Worm (Caenorhabditis elegans): ENCODE results near the gene F22E5.11.
"Not testable (repeated sequence)": the region's sequence is repeated elsewhere in the genome, so short reads cannot be mapped to it uniquely, and the experiment has no call there.

ce11 chrII:2646756-2647155 is 2.4 kb upstream of the F22E5.11 start, which contains the start of gene F22E5.12:
- TF ChIP-seq tbx-37 (GFP tag; conservative IDR thresholded peaks at IDR 0.05); ama-1 (optimal IDR thresholded peaks at IDR 0.05); ceh-13 (GFP tag; optimal IDR thresholded peaks at IDR 0.05); ceh-36 (tag; optimal IDR thresholded peaks at IDR 0.05); ets-7 (tag; optimal IDR thresholded peaks at IDR 0.05); flt-1 (GFP tag; IDR thresholded peaks at IDR 0.05): not testable (repeated sequence)
